Fruit fly (Drosophila melanogaster) whole organism, embryonic: ENCODE data around the gene CG5326.

Source experiments
- ATbp ChIP-seq: fragments of 200-800 bp; sonication (Bioruptor generic); optimal IDR thresholded peaks from 2 replicates; lab custom pipeline; 2017; ENCODE audit warnings: missing biosample characterization, mild to moderate bottlenecking, missing genetic modification characterization, missing genetic modification reagents
- Adf1 ChIP-seq: fragments of 200-800 bp; sonication (Bioruptor generic); IDR thresholded peaks from 2 replicates; pipeline ENCODE4 v1.3.6; 2022; ENCODE audit warnings: missing biosample characterization, missing genetic modification characterization
- Antp ChIP-seq: fragments of 200-800 bp; sonication (Bioruptor generic); optimal IDR thresholded peaks from 3 replicates; lab custom pipeline; 2016; ENCODE audit warnings: missing biosample characterization, missing genetic modification characterization
- CG10431 ChIP-seq: fragments of 200-800 bp; sonication (Bioruptor generic); optimal IDR thresholded peaks from 3 replicates; lab custom pipeline; 2018; ENCODE audit warnings: missing biosample characterization, mild to moderate bottlenecking, missing genetic modification characterization
- CG10565 ChIP-seq: fragments of 200-800 bp; sonication (Bioruptor generic); optimal IDR thresholded peaks from 3 replicates; lab custom pipeline; 2016; ENCODE audit warnings: missing biosample characterization, mild to moderate bottlenecking, missing genetic modification characterization
- CG14667 ChIP-seq: fragments of 200-800 bp; sonication (Bioruptor generic); IDR thresholded peaks from 2 replicates; pipeline ENCODE4 v1.3.6; 2022; ENCODE audit warnings: missing biosample characterization, missing genetic modification characterization
- CG14710 ChIP-seq: fragments of 200-800 bp; sonication (Bioruptor generic); optimal IDR thresholded peaks from 3 replicates; lab custom pipeline; 2019; ENCODE audit warnings: missing biosample characterization, mild to moderate bottlenecking, missing genetic modification characterization, moderate library complexity
- CG15479 ChIP-seq: fragments of 200-800 bp; sonication (Bioruptor generic); optimal IDR thresholded peaks from 3 replicates; lab custom pipeline; 2019; ENCODE audit warnings: missing biosample characterization, mild to moderate bottlenecking, missing genetic modification characterization, moderate library complexity
- CG15601 ChIP-seq: fragments of 200-800 bp; sonication (Bioruptor generic); optimal IDR thresholded peaks from 3 replicates; lab custom pipeline; 2019; ENCODE audit warnings: missing biosample characterization, mild to moderate bottlenecking, missing genetic modification characterization, moderate library complexity
- CG1603 ChIP-seq: fragments of 200-800 bp; sonication (Bioruptor generic); optimal IDR thresholded peaks from 2 replicates; lab custom pipeline; 2019; ENCODE audit warnings: missing biosample characterization, mild to moderate bottlenecking, missing genetic modification characterization, moderate library complexity
- CG1647 ChIP-seq: fragments of 200-800 bp; sonication (Bioruptor generic); optimal IDR thresholded peaks from 3 replicates; lab custom pipeline; 2016; ENCODE audit warnings: missing biosample characterization, missing genetic modification characterization
- CG17361 ChIP-seq: fragments of 200-800 bp; sonication (Bioruptor generic); IDR thresholded peaks from 3 replicates; pipeline ENCODE4 v1.3.6; 2022; ENCODE audit warnings: missing biosample characterization, missing genetic modification characterization
- CG2199 ChIP-seq: fragments of 200-800 bp; sonication (Bioruptor generic); IDR thresholded peaks from 3 replicates; pipeline ENCODE4 v1.3.6; 2022; ENCODE audit warnings: missing biosample characterization, missing genetic modification characterization
- CG2678 ChIP-seq: fragments of 200-800 bp; sonication (Bioruptor generic); optimal IDR thresholded peaks from 3 replicates; lab custom pipeline; 2019; ENCODE audit warnings: missing biosample characterization, mild to moderate bottlenecking, missing genetic modification characterization, moderate library complexity
- CG2875 ChIP-seq: fragments of 200-800 bp; sonication (Bioruptor generic); optimal IDR thresholded peaks from 2 replicates; lab custom pipeline; 2017; ENCODE audit warnings: missing biosample characterization, mild to moderate bottlenecking, missing genetic modification characterization, missing genetic modification reagents
- CG2889 ChIP-seq: fragments of 200-800 bp; sonication (Bioruptor generic); IDR thresholded peaks from 3 replicates; pipeline ENCODE4 v1.3.6; 2022; ENCODE audit warnings: missing biosample characterization, missing genetic modification characterization
- CG3281 ChIP-seq: fragments of 200-800 bp; sonication (Bioruptor generic); optimal IDR thresholded peaks from 3 replicates; lab custom pipeline; 2017; ENCODE audit warnings: missing biosample characterization, mild to moderate bottlenecking, missing genetic modification characterization
- CG3995 ChIP-seq: fragments of 200-800 bp; sonication (Bioruptor generic); optimal IDR thresholded peaks from 3 replicates; lab custom pipeline; 2016; ENCODE audit warnings: missing biosample characterization, missing genetic modification characterization
- CG43689 ChIP-seq: fragments of 200-800 bp; sonication (Bioruptor generic); IDR thresholded peaks from 2 replicates; pipeline ENCODE4 v1.3.6; 2022; ENCODE audit warnings: missing biosample characterization, missing genetic modification characterization
- CG4404 ChIP-seq: fragments of 200-800 bp; sonication (Bioruptor generic); IDR thresholded peaks from 2 replicates; pipeline ENCODE4 v1.3.6; 2022; ENCODE audit warnings: missing biosample characterization, missing genetic modification characterization
- CG6683 ChIP-seq: fragments of 200-800 bp; sonication (Bioruptor generic); optimal IDR thresholded peaks from 2 replicates; lab custom pipeline; 2017; ENCODE audit warnings: missing biosample characterization, mild to moderate bottlenecking, missing genetic modification characterization, missing genetic modification reagents
- CG7372 ChIP-seq: fragments of 200-800 bp; sonication (Bioruptor generic); IDR thresholded peaks from 2 replicates; pipeline ENCODE4 v1.3.6; 2022; ENCODE audit warnings: missing biosample characterization, missing genetic modification characterization
- CG7839 ChIP-seq: fragments of 200-800 bp; sonication (Bioruptor generic); optimal IDR thresholded peaks from 3 replicates; lab custom pipeline; 2018; ENCODE audit warnings: missing biosample characterization, mild to moderate bottlenecking, missing genetic modification characterization, moderate library complexity
- CG9727 ChIP-seq: fragments of 200-800 bp; sonication (Bioruptor generic); optimal IDR thresholded peaks from 3 replicates; lab custom pipeline; 2017; ENCODE audit warnings: missing biosample characterization, mild to moderate bottlenecking, missing genetic modification characterization
- CG9876 ChIP-seq: fragments of 200-800 bp; sonication (Bioruptor generic); optimal IDR thresholded peaks from 2 replicates; lab custom pipeline; 2016; ENCODE audit warnings: missing biosample characterization, missing genetic modification characterization
- Hr51 ChIP-seq, 2 experiments: fragments of 200-800 bp; sonication (Bioruptor generic); optimal IDR thresholded peaks; 2 replicates in 1 of 2; 3 replicates in 1 of 2; lab custom pipeline; 2016 to 2018; ENCODE audit warnings: missing biosample characterization in 2 of 2, missing genetic modification characterization in 2 of 2, mild to moderate bottlenecking in 1 of 2, moderate library complexity in 1 of 2
- Lpt ChIP-seq: fragments of >200 bp; optimal IDR thresholded peaks from 2 replicates; lab custom pipeline; 2018; ENCODE audit warnings: missing biosample characterization, missing genetic modification characterization
- MESR4 ChIP-seq: fragments of 200-800 bp; sonication (Bioruptor generic); optimal IDR thresholded peaks from 2 replicates; lab custom pipeline; 2018; ENCODE audit warnings: missing biosample characterization, mild to moderate bottlenecking, missing genetic modification characterization, moderate library complexity
- Myb ChIP-seq: fragments of 200-800 bp; sonication (Bioruptor generic); optimal IDR thresholded peaks from 2 replicates; lab custom pipeline; 2016; ENCODE audit warnings: missing biosample characterization, missing genetic modification characterization
- TFAM ChIP-seq: fragments of 200-800 bp; sonication (Bioruptor generic); optimal IDR thresholded peaks from 2 replicates; lab custom pipeline; 2017; ENCODE audit warnings: missing biosample characterization, missing genetic modification characterization, inconsistent platforms
- amos ChIP-seq: fragments of 200-800 bp; sonication (Bioruptor generic); IDR thresholded peaks from 2 replicates; pipeline ENCODE4 v1.3.6; 2022; ENCODE audit warnings: missing biosample characterization, missing genetic modification characterization; ENCODE audit not compliant: partially characterized antibody
- ase ChIP-seq: fragments of 200-800 bp; sonication (Bioruptor generic); IDR thresholded peaks from 3 replicates; pipeline ENCODE4 v1.3.6; 2022; ENCODE audit warnings: missing biosample characterization, missing genetic modification characterization
- az2 ChIP-seq: fragments of 200-800 bp; sonication (Bioruptor generic); optimal IDR thresholded peaks from 3 replicates; lab custom pipeline; 2016; ENCODE audit warnings: missing biosample characterization, missing genetic modification characterization
- bbx ChIP-seq: fragments of 200-800 bp; sonication (Bioruptor generic); IDR thresholded peaks from 2 replicates; pipeline ENCODE4 v1.3.6; 2022; ENCODE audit warnings: missing biosample characterization, missing genetic modification characterization; ENCODE audit not compliant: partially characterized antibody
- bcd ChIP-seq: fragments of 200-800 bp; sonication (Bioruptor generic); optimal IDR thresholded peaks from 2 replicates; lab custom pipeline; 2017; ENCODE audit warnings: missing biosample characterization, mild to moderate bottlenecking, missing genetic modification characterization
- bigmax ChIP-seq: fragments of 200-800 bp; sonication (Bioruptor generic); optimal IDR thresholded peaks from 2 replicates; lab custom pipeline; 2018; ENCODE audit warnings: missing biosample characterization, mild to moderate bottlenecking, missing genetic modification characterization
- btn ChIP-seq: fragments of 200-800 bp; sonication (Bioruptor generic); optimal IDR thresholded peaks from 2 replicates; lab custom pipeline; 2016; ENCODE audit warnings: missing biosample characterization, missing genetic modification characterization
- cas ChIP-seq: fragments of 200-800 bp; sonication (Bioruptor generic); IDR thresholded peaks from 2 replicates; pipeline ENCODE4 v1.3.6; 2022; ENCODE audit warnings: missing biosample characterization, missing genetic modification characterization
- crp ChIP-seq, 2 experiments: fragments of 200-800 bp; sonication (Bioruptor generic); optimal IDR thresholded peaks; 2 replicates in 1 of 2; 3 replicates in 1 of 2; lab custom pipeline; 2017; ENCODE audit warnings: missing biosample characterization in 2 of 2, missing genetic modification characterization in 2 of 2, mild to moderate bottlenecking in 1 of 2, moderate library complexity in 1 of 2
- fru ChIP-seq: fragments of >200 bp; optimal IDR thresholded peaks from 2 replicates; lab custom pipeline; 2017
- kah ChIP-seq: fragments of 200-800 bp; sonication (Bioruptor generic); optimal IDR thresholded peaks from 2 replicates; lab custom pipeline; 2018; ENCODE audit warnings: missing biosample characterization, mild to moderate bottlenecking, missing genetic modification characterization
- onecut ChIP-seq: fragments of 200-800 bp; sonication (Bioruptor generic); IDR thresholded peaks from 2 replicates; pipeline ENCODE4 v1.3.6; 2022; ENCODE audit warnings: missing biosample characterization, missing genetic modification characterization
- pnt ChIP-seq: fragments of 200-800 bp; sonication (Bioruptor generic); optimal IDR thresholded peaks from 3 replicates; lab custom pipeline; 2016; ENCODE audit warnings: missing biosample characterization, missing genetic modification characterization
- psq ChIP-seq: fragments of 200-800 bp; sonication (Bioruptor generic); optimal IDR thresholded peaks from 2 replicates; lab custom pipeline; 2017; ENCODE audit warnings: missing biosample characterization, missing genetic modification characterization
- ro ChIP-seq: fragments of 200-800 bp; sonication (Bioruptor generic); IDR thresholded peaks from 2 replicates; pipeline ENCODE4 v1.3.6; 2022; ENCODE audit warnings: missing biosample characterization, missing genetic modification characterization
- sc ChIP-seq, 3 experiments: fragments of >200 bp in 2 of 3; fragments of 200-800 bp in 1 of 3; sonication (Bioruptor generic) in 1 of 3; optimal IDR thresholded peaks; 2 replicates in 2 of 3; 3 replicates in 1 of 3; lab custom pipeline; 2017; ENCODE audit warnings: mild to moderate bottlenecking in 1 of 3, missing biosample characterization in 1 of 3, missing genetic modification characterization in 1 of 3, missing genetic modification reagents in 1 of 3
- sob ChIP-seq: fragments of 200-800 bp; sonication (Bioruptor generic); IDR thresholded peaks from 2 replicates; pipeline ENCODE4 v1.3.6; 2022; ENCODE audit warnings: missing biosample characterization, missing genetic modification characterization
- tap ChIP-seq: fragments of 200-800 bp; optimal IDR thresholded peaks from 3 replicates; lab custom pipeline; 2019; ENCODE audit warnings: missing biosample characterization, mild to moderate bottlenecking, missing genetic modification characterization, moderate library complexity
- tup ChIP-seq: fragments of 200-800 bp; sonication (Bioruptor generic); optimal IDR thresholded peaks from 2 replicates; lab custom pipeline; 2016; ENCODE audit warnings: missing biosample characterization, mild to moderate bottlenecking, missing genetic modification characterization, moderate library complexity
- vvl ChIP-seq: fragments of 200-800 bp; sonication (Bioruptor generic); IDR thresholded peaks from 2 replicates; pipeline ENCODE4 v1.3.6; 2022; ENCODE audit warnings: missing biosample characterization, missing genetic modification characterization

The CG5326 gene

dm6 chr3R:22547585-22548022, 7.9 kb upstream of the CG5326 start, which contains the start of gene AdipoR (continued):
- no peak for TF ChIP-seq CG4404
- TF ChIP-seq CG3281 (GFP tag; lab: Kevin White, UChicago): no peak
- no peak for TF ChIP-seq ATbp (GFP tag; lab: Kevin White, UChicago)
- TF ChIP-seq Hr51 (GFP tag; optimal IDR thresholded peaks at IDR 0.05; lab: Kevin White, UChicago): peak in 1 of 2 experiments; percentile 31
- TF ChIP-seq CG2199 (GFP tag; lab: Robert Waterston, UW): 0 out of 3 replicates have a peak, but pooled peaks have one; percentile 27
- TF ChIP-seq CG1603 (tag; lab: Kevin White, UChicago): peak; percentile 97
- no peak for TF ChIP-seq CG2875 (GFP tag; lab: Kevin White, UChicago)
- no peak for TF ChIP-seq cas (GFP tag; lab: Robert Waterston, UW)
- TF ChIP-seq CG9727 (GFP tag; lab: Kevin White, UChicago): peak; percentile 29
- TF ChIP-seq crp (GFP tag; optimal IDR thresholded peaks at IDR 0.05; lab: Kevin White, UChicago): peak; percentile 95 to 99
- no peak for TF ChIP-seq psq
- peak; percentile 18 for TF ChIP-seq CG2678 (tag; lab: Kevin White, UChicago)
- no peak for TF ChIP-seq CG1647
- no peak for TF ChIP-seq CG6683 (GFP tag; lab: Kevin White, UChicago)
- no peak for TF ChIP-seq CG15479 (GFP tag; lab: Kevin White, UChicago)
- TF ChIP-seq CG10565: no peak
- peak; percentile 80 for TF ChIP-seq CG14710 (tag; lab: Kevin White, UChicago)
- TF ChIP-seq CG3995 (GFP tag; lab: Kevin White, UChicago): peak; percentile 88
- TF ChIP-seq vvl (GFP tag; lab: Robert Waterston, UW): peak; percentile 52; the same call in 1 of the 2 replicates
- peak; percentile 93 for TF ChIP-seq MESR4 (GFP tag; lab: Kevin White, UChicago)
- TF ChIP-seq kah (GFP tag; lab: Kevin White, UChicago): no peak
- TF ChIP-seq CG2889 (GFP tag; lab: Robert Waterston, UW): no peak
- TF ChIP-seq bigmax: no peak
- peak; percentile 11 for TF ChIP-seq CG7839 (tag; lab: Kevin White, UChicago)
- peak; percentile 47; the same call in 1 of the 2 replicates for TF ChIP-seq bbx (GFP tag; lab: Robert Waterston, UW)
- TF ChIP-seq ase (GFP tag; lab: Robert Waterston, UW): no peak
- peak; percentile 74 for TF ChIP-seq Myb (GFP tag; lab: Kevin White, UChicago)
- no peak for TF ChIP-seq tap
- no peak for TF ChIP-seq CG10431
- no peak for TF ChIP-seq Lpt (GFP tag; lab: Kevin White, UChicago)
- no peak for TF ChIP-seq btn
- TF ChIP-seq az2 (GFP tag; lab: Kevin White, UChicago): no peak
- TF ChIP-seq CG43689 (GFP tag; lab: Robert Waterston, UW): no peak
- peak; percentile 63; the same call in 1 of the 2 replicates for TF ChIP-seq amos
- TF ChIP-seq bcd (GFP tag; lab: Kevin White, UChicago): peak; percentile 34
- no peak for TF ChIP-seq fru (lab: Kevin White, UChicago)
- no peak for TF ChIP-seq sc (optimal IDR thresholded peaks at IDR 0.05; lab: Kevin White, UChicago)
- no peak for TF ChIP-seq sc (GFP tag; optimal IDR thresholded peaks at IDR 0.05; lab: Kevin White, UChicago)
- TF ChIP-seq sob: peak; percentile 12; the same call in 1 of the 2 replicates
- no peak for TF ChIP-seq CG14667
- no peak for TF ChIP-seq CG9876 (GFP tag; lab: Kevin White, UChicago)
- TF ChIP-seq tup (GFP tag; lab: Kevin White, UChicago): no peak
- no peak for TF ChIP-seq pnt (GFP tag; lab: Kevin White, UChicago)
- TF ChIP-seq CG7372 (GFP tag; lab: Robert Waterston, UW): no peak
- TF ChIP-seq Antp (GFP tag; lab: Kevin White, UChicago): no peak
- peak; percentile 5 for TF ChIP-seq CG15601 (tag; lab: Kevin White, UChicago)
- TF ChIP-seq ro (GFP tag; lab: Robert Waterston, UW): no peak
- peak; percentile 28; the same call in 1 of the 2 replicates for TF ChIP-seq onecut (GFP tag; lab: Robert Waterston, UW)
- no peak for TF ChIP-seq TFAM (GFP tag; lab: Kevin White, UChicago)
- peak; percentile 34; the same call in 1 of the 2 replicates for TF ChIP-seq Adf1
- TF ChIP-seq CG17361 (GFP tag; lab: Robert Waterston, UW): no peak
